Worm (Caenorhabditis elegans) whole organism, midembryonic: ENCODE results near the gene mob-1.

Source experiments
- flt-1 ChIP-seq: fragments of 200-800 bp; sonication (Bioruptor generic); IDR thresholded peaks from 2 replicates; pipeline ENCODE4 v1.3.6; 2022; ENCODE audit warnings: missing genetic modification characterization, missing compliant biosample characterization
- med-1 ChIP-seq: sonication (generic microtip); optimal IDR thresholded peaks from 2 replicates; lab custom pipeline; 2017; ENCODE audit warnings: missing genetic modification characterization, mild to moderate bottlenecking, missing compliant biosample characterization, antibody characterized with exemption, missing genetic modification reagents; ENCODE audit not compliant: insufficient read depth
- tab-1 ChIP-seq: fragments of 200-800 bp; sonication (Bioruptor generic); IDR thresholded peaks from 2 replicates; pipeline ENCODE4 v1.3.6; 2022; ENCODE audit warnings: missing genetic modification characterization, missing compliant biosample characterization
- ztf-29 ChIP-seq: fragments of 200-800 bp; sonication (Bioruptor generic); IDR thresholded peaks from 2 replicates; pipeline ENCODE4 v1.3.6; 2022; ENCODE audit warnings: missing genetic modification reagents, missing genetic modification characterization, missing compliant biosample characterization

ce11 chrIV:11854777-11855176, 5.6 kb upstream of the mob-1 start, which contains the start of gene tag-30:
- TF ChIP-seq flt-1 (no peak), ztf-29 (GFP tag; lab: Robert Waterston, UW) (no peak), tab-1 (GFP tag; lab: Robert Waterston, UW) (no peak), med-1 (GFP tag; lab: Kevin White, UChicago) (no peak)
